Fruit fly (Drosophila melanogaster) whole organism, prepupa: ENCODE measurements around the gene scrt.

Experiments used
- Blimp-1 ChIP-seq: fragments of 200-800 bp; sonication (Bioruptor generic); optimal IDR thresholded peaks from 3 replicates; lab custom pipeline; 2017; ENCODE audit warnings: missing biosample characterization, missing genetic modification characterization, mild to moderate bottlenecking, moderate library complexity, missing genetic modification reagents
- CG10631 ChIP-seq: fragments of 200-800 bp; sonication (Bioruptor generic); optimal IDR thresholded peaks from 2 replicates; lab custom pipeline; 2016; ENCODE audit warnings: missing biosample characterization, missing genetic modification characterization
- CG10669 ChIP-seq: fragments of 200-800 bp; sonication (Bioruptor generic); optimal IDR thresholded peaks from 3 replicates; lab custom pipeline; 2018; ENCODE audit warnings: missing biosample characterization, mild to moderate bottlenecking, missing genetic modification characterization, moderate library complexity
- CG11762 ChIP-seq: fragments of 200-800 bp; sonication (Bioruptor generic); optimal IDR thresholded peaks from 3 replicates; lab custom pipeline; 2016; ENCODE audit warnings: missing biosample characterization, missing genetic modification characterization; ENCODE audit not compliant: insufficient read depth
- CG1621 ChIP-seq: fragments of 200-800 bp; sonication (Bioruptor generic); optimal IDR thresholded peaks from 3 replicates; lab custom pipeline; 2018; ENCODE audit warnings: missing biosample characterization, mild to moderate bottlenecking, missing genetic modification characterization
- CG3032 ChIP-seq: fragments of 200-800 bp; optimal IDR thresholded peaks from 2 replicates; lab custom pipeline; 2019; ENCODE audit warnings: missing biosample characterization, mild to moderate bottlenecking, missing genetic modification characterization, moderate library complexity
- CG32006 ChIP-seq: fragments of 200-800 bp; sonication (Bioruptor generic); optimal IDR thresholded peaks from 3 replicates; lab custom pipeline; 2017; ENCODE audit warnings: missing biosample characterization, mild to moderate bottlenecking, missing genetic modification characterization
- CG34406 ChIP-seq: fragments of 200-800 bp; sonication (Bioruptor generic); optimal IDR thresholded peaks from 3 replicates; lab custom pipeline; 2016; ENCODE audit warnings: missing biosample characterization, missing genetic modification characterization
- CG4318 ChIP-seq: fragments of 200-800 bp; sonication (Bioruptor generic); optimal IDR thresholded peaks from 3 replicates; lab custom pipeline; 2017; ENCODE audit warnings: missing biosample characterization, mild to moderate bottlenecking, missing genetic modification characterization
- CG6163 ChIP-seq: fragments of 200-800 bp; sonication (Bioruptor generic); IDR thresholded peaks from 3 replicates; pipeline ENCODE4 v1.3.6; 2022; ENCODE audit warnings: missing biosample characterization, missing genetic modification characterization
- CG6792 ChIP-seq: fragments of 200-800 bp; sonication (Bioruptor generic); optimal IDR thresholded peaks from 3 replicates; lab custom pipeline; 2016; ENCODE audit warnings: missing biosample characterization, missing genetic modification characterization
- CG6808 ChIP-seq: fragments of 200-800 bp; sonication (Bioruptor generic); optimal IDR thresholded peaks from 3 replicates; lab custom pipeline; 2017; ENCODE audit warnings: missing biosample characterization, missing genetic modification characterization, mild to moderate bottlenecking, moderate library complexity, missing genetic modification reagents
- CG8632 ChIP-seq: fragments of 200-800 bp; sonication (Bioruptor generic); optimal IDR thresholded peaks from 3 replicates; lab custom pipeline; 2016; ENCODE audit warnings: missing biosample characterization, missing genetic modification characterization
- CG9139 ChIP-seq: fragments of 200-800 bp; sonication (Bioruptor generic); optimal IDR thresholded peaks from 3 replicates; lab custom pipeline; 2017; ENCODE audit warnings: missing biosample characterization, mild to moderate bottlenecking, missing genetic modification characterization
- Eip75B ChIP-seq: fragments of 200-800 bp; sonication (Bioruptor generic); optimal IDR thresholded peaks from 3 replicates; lab custom pipeline; 2016; ENCODE audit warnings: missing biosample characterization, missing genetic modification characterization
- Eip78C ChIP-seq: fragments of 200-800 bp; sonication (Bioruptor generic); peaks from one replicate; lab custom pipeline; 2016; ENCODE audit warnings: missing biosample characterization, missing genetic modification characterization
- Ets21C ChIP-seq: fragments of 200-800 bp; sonication (Bioruptor generic); optimal IDR thresholded peaks from 3 replicates; lab custom pipeline; 2016; ENCODE audit warnings: missing biosample characterization, missing genetic modification characterization
- Gug ChIP-seq: fragments of 200-800 bp; sonication (Bioruptor generic); IDR thresholded peaks from 2 replicates; pipeline ENCODE4 v1.3.6; 2022; ENCODE audit warnings: missing biosample characterization, missing genetic modification characterization
- Hr4 ChIP-seq: fragments of 200-800 bp; sonication (Bioruptor generic); optimal IDR thresholded peaks from 3 replicates; lab custom pipeline; 2016; ENCODE audit warnings: missing biosample characterization, missing genetic modification characterization
- Lpt ChIP-seq: fragments of 200-800 bp; sonication (Bioruptor generic); optimal IDR thresholded peaks from 3 replicates; lab custom pipeline; 2016; ENCODE audit warnings: missing biosample characterization, missing genetic modification characterization
- OdsH ChIP-seq: fragments of 200-800 bp; sonication (Bioruptor generic); optimal IDR thresholded peaks from 3 replicates; lab custom pipeline; 2016; ENCODE audit warnings: missing biosample characterization, missing genetic modification characterization
- Smox ChIP-seq: fragments of 200-800 bp; sonication (Bioruptor generic); optimal IDR thresholded peaks from 3 replicates; lab custom pipeline; 2016; ENCODE audit warnings: missing biosample characterization, missing genetic modification characterization
- Sox14 ChIP-seq: fragments of 200-800 bp; sonication (Bioruptor generic); optimal IDR thresholded peaks from 3 replicates; lab custom pipeline; 2016; ENCODE audit warnings: missing biosample characterization, missing genetic modification characterization
- achi ChIP-seq: fragments of 200-800 bp; sonication (Bioruptor generic); optimal IDR thresholded peaks from 3 replicates; lab custom pipeline; 2016; ENCODE audit warnings: missing biosample characterization, missing genetic modification characterization
- acj6 ChIP-seq: fragments of 200-800 bp; sonication (Bioruptor generic); optimal IDR thresholded peaks from 3 replicates; lab custom pipeline; 2016; ENCODE audit warnings: missing biosample characterization, missing genetic modification characterization
- cyc ChIP-seq: fragments of 200-800 bp; sonication (Bioruptor generic); optimal IDR thresholded peaks from 3 replicates; lab custom pipeline; 2016; ENCODE audit warnings: missing biosample characterization, missing genetic modification characterization
- dsx ChIP-seq: fragments of 200-800 bp; optimal IDR thresholded peaks from 3 replicates; lab custom pipeline; 2019; ENCODE audit warnings: missing biosample characterization, mild to moderate bottlenecking, missing genetic modification characterization, moderate library complexity; ENCODE audit not compliant: poor library complexity, severe bottlenecking
- eg ChIP-seq: fragments of 200-800 bp; sonication (Bioruptor generic); IDR thresholded peaks from 3 replicates; pipeline ENCODE4 v1.3.6; 2022; ENCODE audit warnings: missing biosample characterization, missing genetic modification characterization
- esn ChIP-seq: fragments of 200-800 bp; sonication (Bioruptor generic); optimal IDR thresholded peaks from 2 replicates; lab custom pipeline; 2016; ENCODE audit warnings: missing biosample characterization, mild to moderate bottlenecking, missing genetic modification characterization, moderate library complexity
- fd59A ChIP-seq: fragments of 200-800 bp; sonication (Bioruptor generic); optimal IDR thresholded peaks from 2 replicates; lab custom pipeline; 2017; ENCODE audit warnings: missing biosample characterization, mild to moderate bottlenecking, missing genetic modification characterization, missing genetic modification reagents
- fd85E ChIP-seq: fragments of 200-800 bp; sonication (Bioruptor generic); optimal IDR thresholded peaks from 3 replicates; lab custom pipeline; 2016; ENCODE audit warnings: missing biosample characterization, missing genetic modification characterization
- lz ChIP-seq: fragments of 200-800 bp; sonication (Bioruptor generic); optimal IDR thresholded peaks from 3 replicates; lab custom pipeline; 2016; ENCODE audit warnings: missing biosample characterization, missing genetic modification characterization
- pdm3 ChIP-seq: fragments of 200-800 bp; sonication (Bioruptor generic); optimal IDR thresholded peaks from 3 replicates; lab custom pipeline; 2016; ENCODE audit warnings: missing biosample characterization, missing genetic modification characterization
- salr ChIP-seq, 2 experiments: fragments of 200-800 bp; sonication (Bioruptor generic); optimal IDR thresholded peaks; 3 replicates each; lab custom pipeline; 2016 to 2018; ENCODE audit warnings: missing biosample characterization in 2 of 2, missing genetic modification characterization in 2 of 2, mild to moderate bottlenecking in 1 of 2
- spab ChIP-seq: fragments of 200-800 bp; sonication (Bioruptor generic); optimal IDR thresholded peaks from 2 replicates; lab custom pipeline; 2017; ENCODE audit warnings: missing biosample characterization, mild to moderate bottlenecking, missing genetic modification characterization, missing genetic modification reagents
- ss ChIP-seq, 2 experiments: fragments of 200-800 bp; sonication (Bioruptor generic); optimal IDR thresholded peaks; 2 replicates in 1 of 2; 3 replicates in 1 of 2; lab custom pipeline; 2017 to 2018; ENCODE audit warnings: mild to moderate bottlenecking in 2 of 2, missing biosample characterization in 2 of 2, missing genetic modification characterization in 2 of 2, moderate library complexity in 1 of 2
- svp ChIP-seq: fragments of 200-800 bp; sonication (Bioruptor generic); peaks from one replicate; lab custom pipeline; 2016; ENCODE audit warnings: missing biosample characterization, missing genetic modification characterization
- topi ChIP-seq: fragments of 200-800 bp; sonication (Bioruptor generic); optimal IDR thresholded peaks from 3 replicates; lab custom pipeline; 2016; ENCODE audit warnings: missing biosample characterization, missing genetic modification characterization

scrt gene

DNA sequence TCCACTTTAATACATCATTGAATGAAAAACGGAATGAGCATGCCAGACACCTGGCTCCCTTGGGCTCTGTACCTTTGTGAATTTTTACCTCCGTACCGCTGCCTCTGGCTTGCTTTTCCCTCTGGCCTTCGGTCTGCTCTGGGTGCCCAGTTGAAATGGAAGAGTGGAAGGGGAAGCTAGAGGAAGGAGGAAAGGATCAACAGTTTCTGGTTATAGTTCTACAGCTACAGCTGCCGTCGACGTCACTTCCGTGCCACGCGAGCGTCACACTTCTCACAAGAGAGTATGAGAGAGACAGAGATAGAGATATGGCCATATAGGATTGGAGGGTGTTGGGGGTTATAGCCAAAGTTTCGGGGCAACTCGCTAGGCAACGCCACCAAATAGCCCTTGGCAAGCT lies 3.7 kb upstream of the scrt start:
- TF ChIP-seq Blimp-1 (GFP tag; lab: Kevin White, UChicago) (no peak), spab (GFP tag; lab: Kevin White, UChicago) (no peak), topi (GFP tag; lab: Kevin White, UChicago) (no peak), Eip78C (GFP tag; lab: Kevin White, UChicago) (no peak), Lpt (no peak), CG6163 (GFP tag; lab: Robert Waterston, UW) (no peak), pdm3 (GFP tag; lab: Kevin White, UChicago) (no peak), Eip75B (GFP tag; lab: Kevin White, UChicago) (no peak), Sox14 (GFP tag; lab: Kevin White, UChicago) (no peak), OdsH (GFP tag; lab: Kevin White, UChicago) (no peak), CG10669 (GFP tag; lab: Kevin White, UChicago) (no peak), CG32006 (GFP tag; lab: Kevin White, UChicago) (no peak), CG1621 (no peak), fd59A (GFP tag; lab: Kevin White, UChicago) (no peak), Ets21C (GFP tag; lab: Kevin White, UChicago) (no peak)

- no peak for TF ChIP-seq achi (GFP tag; lab: Kevin White, UChicago)
- TF ChIP-seq CG6792, result no peak
- no peak for TF ChIP-seq CG3032 (tag; lab: Kevin White, UChicago)
- TF ChIP-seq Eip75B (GFP tag; lab: Kevin White, UChicago), result no peak
- TF ChIP-seq spab (GFP tag; lab: Kevin White, UChicago), result no peak
- TF ChIP-seq CG32006 (GFP tag; lab: Kevin White, UChicago), result no peak
- no peak for TF ChIP-seq CG9139 (GFP tag; lab: Kevin White, UChicago)
- no peak for TF ChIP-seq eg
These were observed 11.9 kb downstream of the scrt start for dm6 chr3L:3995554-3995953.

DNA sequence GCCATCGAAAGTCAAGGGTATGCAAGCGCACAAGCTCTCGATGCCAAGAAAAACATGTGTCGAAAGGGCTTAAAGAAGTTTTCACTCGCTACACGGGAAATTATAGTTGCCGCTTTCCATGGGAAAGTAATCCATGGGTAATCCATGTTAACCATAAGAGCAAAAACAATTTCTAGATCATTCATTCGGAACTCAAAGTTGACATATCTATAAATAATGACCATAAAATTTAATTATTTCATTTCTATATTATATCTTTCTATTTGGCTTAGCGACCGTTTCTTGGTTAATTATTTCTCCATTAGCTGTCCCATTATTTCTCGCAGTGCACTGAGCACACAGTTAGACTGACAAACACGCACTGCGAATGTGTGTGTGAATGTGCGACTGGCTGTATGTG lies 17.0 kb downstream of the scrt start:
- TF ChIP-seq Hr4 (GFP tag; lab: Kevin White, UChicago), result peak; percentile 4
- TF ChIP-seq cyc (GFP tag; lab: Kevin White, UChicago), result no peak
- peak; percentile 9 for TF ChIP-seq CG8632 (GFP tag; lab: Kevin White, UChicago)
- peak; percentile 53 for TF ChIP-seq svp
- no peak for TF ChIP-seq Gug (GFP tag; lab: Robert Waterston, UW)
- no peak for TF ChIP-seq dsx (GFP tag; lab: Kevin White, UChicago)
- peak; percentile 16 for TF ChIP-seq CG10631 (GFP tag; lab: Kevin White, UChicago)
- TF ChIP-seq lz (GFP tag; lab: Kevin White, UChicago), result no peak
- no peak for TF ChIP-seq spab (GFP tag; lab: Kevin White, UChicago)
- TF ChIP-seq CG6808 (GFP tag; lab: Kevin White, UChicago), result no peak
- TF ChIP-seq ss (GFP tag; optimal IDR thresholded peaks at IDR 0.05; lab: Kevin White, UChicago), result peak in 1 of 2 experiments; percentile 56
- peak; percentile 1 for TF ChIP-seq CG4318
- peak; percentile 16 for TF ChIP-seq achi (GFP tag; lab: Kevin White, UChicago)
- no peak for TF ChIP-seq CG9139 (GFP tag; lab: Kevin White, UChicago)
- no peak for TF ChIP-seq salr (GFP tag; optimal IDR thresholded peaks at IDR 0.05; lab: Kevin White, UChicago)
- TF ChIP-seq OdsH (GFP tag; lab: Kevin White, UChicago), result peak; percentile 27
- peak; percentile 48 for TF ChIP-seq acj6
- no peak for TF ChIP-seq Smox
- TF ChIP-seq CG34406 (GFP tag; lab: Kevin White, UChicago), result peak; percentile 21
- peak; percentile 39 for TF ChIP-seq fd59A (GFP tag; lab: Kevin White, UChicago)
- TF ChIP-seq pdm3 (GFP tag; lab: Kevin White, UChicago), result peak; percentile 22
- TF ChIP-seq CG32006 (GFP tag; lab: Kevin White, UChicago), result peak; percentile 56

DNA sequence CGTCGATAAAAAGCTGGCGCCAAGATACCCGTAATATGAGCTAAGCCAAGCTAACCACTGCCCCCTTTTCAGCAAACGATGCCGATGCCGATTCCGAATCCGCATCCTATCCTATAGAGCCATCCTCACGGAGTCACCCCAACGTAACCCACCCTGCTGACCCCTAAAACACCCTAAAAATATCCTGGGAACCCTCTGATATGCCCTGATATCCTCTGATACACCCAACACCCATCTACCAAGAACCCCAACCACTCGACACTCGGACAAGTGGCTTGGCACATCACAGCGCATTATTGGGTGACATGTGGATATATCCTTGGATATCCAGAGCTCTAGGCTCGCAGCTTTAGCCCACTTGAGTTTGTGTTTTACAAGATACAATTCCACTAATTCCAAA lies 17.8 kb downstream of the scrt start:
- TF ChIP-seq esn (GFP tag; lab: Kevin White, UChicago) (no peak), fd85E (GFP tag; lab: Kevin White, UChicago) (no peak), pdm3 (GFP tag; lab: Kevin White, UChicago) (no peak), CG11762 (GFP tag; lab: Kevin White, UChicago) (no peak)
